Fruit fly (Drosophila melanogaster) S2 (cell line): Measurements from ENCODE around the gene wge.

Source experiments
- CG8478 ChIP-seq: fragments of >200 bp; optimal IDR thresholded peaks from 2 replicates; lab custom pipeline; 2018
- CTCF ChIP-seq, 2 experiments: fragments of >200 bp; optimal IDR thresholded peaks; 2 replicates each; lab custom pipeline; 2018

Gene wge

dm6 chr3R:22720808-22721306, at the start of gene wge:
Gene wge, minus strand, starts transcription at chr3R:22721150.
- TF ChIP-seq CTCF (optimal IDR thresholded peaks at IDR 0.05; lab: Kevin White, UChicago): peak in 1 of 2 experiments; percentile 21
- no peak for TF ChIP-seq CG8478 (lab: Kevin White, UChicago)

- TF ChIP-seq CG8478 (lab: Kevin White, UChicago) (no peak), CTCF (optimal IDR thresholded peaks at IDR 0.05; lab: Kevin White, UChicago) (no peak)
Measured at dm6 chr3R:22770207-22770606, 49.3 kb upstream of the wge start, which contains the start of gene CG43093. Gene CG43093, minus strand, starts transcription at chr3R:22770307.

- TF ChIP-seq CG8478 (lab: Kevin White, UChicago): no peak
- TF ChIP-seq CTCF (optimal IDR thresholded peaks at IDR 0.05; lab: Kevin White, UChicago): no peak
Measured at dm6 chr3R:22769567-22769966, 48.6 kb upstream of the wge start, which contains the start of gene CG43092. Gene CG43092, minus strand, starts transcription at chr3R:22769667.

- no peak for TF ChIP-seq CG8478 (lab: Kevin White, UChicago)
- TF ChIP-seq CTCF (optimal IDR thresholded peaks at IDR 0.05; lab: Kevin White, UChicago): no peak
Measured at dm6 chr3R:22768633-22769032, 47.7 kb upstream of the wge start, which contains the start of gene CG43091. Gene CG43091, minus strand, starts transcription at chr3R:22768733.

- TF ChIP-seq CG8478 (lab: Kevin White, UChicago): no peak
- TF ChIP-seq CTCF (optimal IDR thresholded peaks at IDR 0.05; lab: Kevin White, UChicago): no peak
Measured at dm6 chr3R:22767599-22767998, 46.6 kb upstream of the wge start, which contains the start of gene CG13841. Gene CG13841, minus strand, starts transcription at chr3R:22767699.

dm6 chr3R:22766072-22766471, 45.1 kb upstream of the wge start, which contains the start of gene Nepl15:
Gene Nepl15, minus strand, starts transcription at chr3R:22766172.
- TF ChIP-seq CG8478 (lab: Kevin White, UChicago) (no peak), CTCF (optimal IDR thresholded peaks at IDR 0.05; lab: Kevin White, UChicago) (no peak)

- no peak for TF ChIP-seq CG8478 (lab: Kevin White, UChicago)
- no peak for TF ChIP-seq CTCF (optimal IDR thresholded peaks at IDR 0.05; lab: Kevin White, UChicago)
Measured at dm6 chr3R:22763587-22763986, 42.6 kb upstream of the wge start, which contains the start of gene Nepl14. Gene Nepl14, minus strand, starts transcription at chr3R:22763711.

dm6 chr3R:22760988-22761387, 40.0 kb upstream of the wge start, which contains the start of gene Nepl13:
Gene Nepl13, minus strand, starts transcription at chr3R:22761076.
- no peak for TF ChIP-seq CG8478 (lab: Kevin White, UChicago)

dm6 chr3R:22757117-22757516, 36.2 kb upstream of the wge start:
- TF ChIP-seq CG8478 (lab: Kevin White, UChicago): no peak
- TF ChIP-seq CTCF (optimal IDR thresholded peaks at IDR 0.05; lab: Kevin White, UChicago): no peak

- TF ChIP-seq CTCF (optimal IDR thresholded peaks at IDR 0.05; lab: Kevin White, UChicago) (no peak), CG8478 (lab: Kevin White, UChicago) (no peak)
Measured at dm6 chr3R:22756289-22756688, 35.3 kb upstream of the wge start.

- TF ChIP-seq CTCF (optimal IDR thresholded peaks at IDR 0.05; lab: Kevin White, UChicago): no peak
Measured at dm6 chr3R:22755187-22755777, 34.3 kb upstream of the wge start.

dm6 chr3R:22753895-22754774, 33.2 kb upstream of the wge start:
- no peak for TF ChIP-seq CTCF (optimal IDR thresholded peaks at IDR 0.05; lab: Kevin White, UChicago)
- TF ChIP-seq CG8478 (lab: Kevin White, UChicago): no peak

- TF ChIP-seq CG8478 (lab: Kevin White, UChicago): no peak
- TF ChIP-seq CTCF (optimal IDR thresholded peaks at IDR 0.05; lab: Kevin White, UChicago): no peak
Measured at dm6 chr3R:22753600-22753894, 32.6 kb upstream of the wge start.

dm6 chr3R:22752929-22753328, 32.0 kb upstream of the wge start:
- TF ChIP-seq CG8478 (lab: Kevin White, UChicago) (no peak), CTCF (optimal IDR thresholded peaks at IDR 0.05; lab: Kevin White, UChicago) (no peak)

- no peak for TF ChIP-seq CG8478 (lab: Kevin White, UChicago)
- TF ChIP-seq CTCF (optimal IDR thresholded peaks at IDR 0.05; lab: Kevin White, UChicago): no peak
Measured at dm6 chr3R:22751698-22752097, 30.7 kb upstream of the wge start.
